Worm (Caenorhabditis elegans) whole organism, L2 larva: ENCODE measurements around the gene srxa-12.

Experiments
- C34F6.9 ChIP-seq: fragments of 150-350 bp; optimal IDR thresholded peaks from 2 replicates; lab custom pipeline; 2014; ENCODE audit warnings: missing biosample characterization, missing genetic modification characterization
- F13H6.1 ChIP-seq: sonication (generic microtip); optimal IDR thresholded peaks from 2 replicates; lab custom pipeline; 2016; ENCODE audit warnings: missing genetic modification characterization, missing compliant biosample characterization
- ZK546.5 ChIP-seq: sonication (generic microtip); optimal IDR thresholded peaks from 2 replicates; lab custom pipeline; 2017; ENCODE audit warnings: missing biosample characterization, missing genetic modification characterization
- alr-1 ChIP-seq: fragments of 150-350 bp; optimal IDR thresholded peaks from 2 replicates; lab custom pipeline; 2014; ENCODE audit warnings: missing biosample characterization, missing genetic modification characterization
- aly-2 ChIP-seq: fragments of 150-350 bp; optimal IDR thresholded peaks from 2 replicates; lab custom pipeline; 2014; ENCODE audit warnings: missing biosample characterization, missing genetic modification characterization
- blmp-1 ChIP-seq: sonication (generic microtip); optimal IDR thresholded peaks from 2 replicates; lab custom pipeline; 2017; ENCODE audit warnings: missing genetic modification characterization, mild to moderate bottlenecking, missing compliant biosample characterization, antibody characterized with exemption, moderate library complexity; ENCODE audit not compliant: insufficient read depth
- crh-2 ChIP-seq: sonication (generic microtip); optimal IDR thresholded peaks from 2 replicates; lab custom pipeline; 2017; ENCODE audit warnings: missing biosample characterization, missing genetic modification characterization
- dmd-4 ChIP-seq: sonication (generic microtip); optimal IDR thresholded peaks from 2 replicates; lab custom pipeline; 2017; ENCODE audit warnings: missing biosample characterization, missing genetic modification characterization
- egl-27 ChIP-seq: sonication (generic microtip); optimal IDR thresholded peaks from 3 replicates; lab custom pipeline; 2017; ENCODE audit warnings: missing biosample characterization, missing genetic modification reagents, missing genetic modification characterization
- elt-1 ChIP-seq: fragments of 150-350 bp; optimal IDR thresholded peaks from 2 replicates; lab custom pipeline; 2014; ENCODE audit warnings: missing biosample characterization, missing genetic modification characterization
- fos-1 ChIP-seq: fragments of 150-350 bp; optimal IDR thresholded peaks from 2 replicates; lab custom pipeline; 2014; ENCODE audit warnings: missing biosample characterization, missing genetic modification characterization
- gmeb-1 ChIP-seq: fragments of 150-350 bp; optimal IDR thresholded peaks from 2 replicates; lab custom pipeline; 2014; ENCODE audit warnings: missing biosample characterization, missing genetic modification characterization
- lin-11 ChIP-seq: fragments of 150-350 bp; sonication (generic microtip); optimal IDR thresholded peaks from 2 replicates; lab custom pipeline; 2014; ENCODE audit warnings: missing biosample characterization, missing genetic modification characterization, inconsistent platforms, mixed read lengths
- lsy-2 ChIP-seq, 2 experiments: fragments of 150-350 bp in 1 of 2; sonication (generic microtip) in 1 of 2; optimal IDR thresholded peaks; 2 replicates each; lab custom pipeline; 2014 to 2017; ENCODE audit warnings: missing biosample characterization in 2 of 2, missing genetic modification characterization in 2 of 2
- mab-5 ChIP-seq: fragments of 150-350 bp; optimal IDR thresholded peaks from 2 replicates; lab custom pipeline; 2014; ENCODE audit warnings: missing biosample characterization, missing genetic modification characterization
- mdl-1 ChIP-seq, 2 experiments: fragments of 150-350 bp in 1 of 2; sonication (generic microtip) in 1 of 2; optimal IDR thresholded peaks; 2 replicates each; lab custom pipeline; 2017; ENCODE audit warnings: missing biosample characterization in 2 of 2, missing genetic modification characterization in 2 of 2
- nhr-10 ChIP-seq: sonication (generic microtip); optimal IDR thresholded peaks from 2 replicates; lab custom pipeline; 2017; ENCODE audit warnings: missing biosample characterization, missing genetic modification characterization
- nhr-11 ChIP-seq: fragments of 150-350 bp; optimal IDR thresholded peaks from 2 replicates; lab custom pipeline; 2014; ENCODE audit warnings: missing biosample characterization, missing genetic modification characterization
- nhr-12 ChIP-seq: fragments of 150-350 bp; optimal IDR thresholded peaks from 2 replicates; lab custom pipeline; 2014; ENCODE audit warnings: missing biosample characterization, missing genetic modification characterization
- nhr-129 ChIP-seq: fragments of 150-350 bp; optimal IDR thresholded peaks from 2 replicates; lab custom pipeline; 2014; ENCODE audit warnings: missing biosample characterization, missing genetic modification characterization
- nhr-23 ChIP-seq: fragments of 150-350 bp; optimal IDR thresholded peaks from 2 replicates; lab custom pipeline; 2014; ENCODE audit warnings: missing biosample characterization, missing genetic modification reagents, missing genetic modification characterization
- nhr-237 ChIP-seq: fragments of 150-350 bp; optimal IDR thresholded peaks from 2 replicates; lab custom pipeline; 2014; ENCODE audit warnings: missing biosample characterization, missing genetic modification characterization
- nhr-6 ChIP-seq: fragments of 150-350 bp; optimal IDR thresholded peaks from 2 replicates; lab custom pipeline; 2014; ENCODE audit warnings: missing biosample characterization, missing genetic modification characterization
- nhr-77 ChIP-seq: fragments of 150-350 bp; optimal IDR thresholded peaks from 2 replicates; lab custom pipeline; 2014; ENCODE audit warnings: missing biosample characterization, missing genetic modification characterization
- peb-1 ChIP-seq: fragments of 150-350 bp; optimal IDR thresholded peaks from 2 replicates; lab custom pipeline; 2014; ENCODE audit warnings: missing biosample characterization, missing genetic modification characterization
- skn-1 ChIP-seq: sonication (generic microtip); optimal IDR thresholded peaks from 2 replicates; lab custom pipeline; 2017; ENCODE audit warnings: missing biosample characterization, missing genetic modification characterization
- sma-3 ChIP-seq: sonication (generic microtip); optimal IDR thresholded peaks from 2 replicates; lab custom pipeline; 2016; ENCODE audit warnings: missing genetic modification reagents, missing genetic modification characterization, missing compliant biosample characterization
- sma-9 ChIP-seq, 2 experiments: fragments of 150-350 bp in 1 of 2; sonication (generic microtip) in 1 of 2; optimal IDR thresholded peaks; 2 replicates each; lab custom pipeline; 2014 to 2016; ENCODE audit warnings: missing genetic modification characterization in 2 of 2, mild to moderate bottlenecking in 1 of 2, missing biosample characterization in 1 of 2, missing compliant biosample characterization in 1 of 2, missing genetic modification reagents in 1 of 2, moderate library complexity in 1 of 2
- unc-39 ChIP-seq: fragments of 150-350 bp; optimal IDR thresholded peaks from 2 replicates; lab custom pipeline; 2014; ENCODE audit warnings: missing biosample characterization, missing genetic modification characterization
- unc-55 ChIP-seq: fragments of 150-350 bp; sonication (generic microtip); optimal IDR thresholded peaks from 3 replicates; lab custom pipeline; 2014; ENCODE audit warnings: missing biosample characterization, missing genetic modification reagents, missing genetic modification characterization
- zag-1 ChIP-seq: fragments of 150-350 bp; optimal IDR thresholded peaks from 2 replicates; lab custom pipeline; 2014; ENCODE audit warnings: missing biosample characterization, missing genetic modification characterization
- ztf-4 ChIP-seq: fragments of 150-350 bp; optimal IDR thresholded peaks from 2 replicates; lab custom pipeline; 2014; ENCODE audit warnings: missing biosample characterization, missing genetic modification characterization

srxa-12 gene

DNA sequence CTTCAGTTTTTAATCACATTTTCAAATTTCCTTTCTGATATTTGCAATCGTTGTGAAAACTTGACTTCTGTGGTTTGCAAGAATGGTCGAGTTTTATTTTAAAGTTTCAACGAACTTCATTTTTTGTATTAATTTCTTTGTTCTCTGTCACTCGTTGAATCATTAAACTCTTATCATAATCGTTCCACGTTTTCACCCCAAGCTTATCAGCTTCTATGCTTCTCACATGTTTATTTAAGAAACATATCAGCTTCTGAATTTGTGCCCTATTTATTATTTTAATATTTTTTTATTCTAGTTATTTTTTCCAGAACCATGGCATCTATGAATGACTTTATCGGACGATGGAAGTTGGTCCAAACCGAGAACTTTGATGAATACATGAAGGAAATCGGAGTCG is 47.3 kb upstream of the srxa-12 start, which contains the start of gene lbp-7:
lbp-7 (plus strand) TSS at position 312 of the 400 bp plus-strand sequence.
- no peak for TF ChIP-seq sma-3 (GFP tag; lab: Kevin White, UChicago)
- TF ChIP-seq crh-2 (tag; lab: Kevin White, UChicago): peak; percentile 66
- TF ChIP-seq zag-1 (tag; lab: Kevin White, UChicago): no peak
- TF ChIP-seq mdl-1 (tag; optimal IDR thresholded peaks at IDR 0.05; lab: Kevin White, UChicago): no peak
- TF ChIP-seq nhr-23 (tag; lab: Kevin White, UChicago): no peak
- no peak for TF ChIP-seq ZK546.5
- TF ChIP-seq nhr-12 (tag; lab: Kevin White, UChicago): no peak
- TF ChIP-seq fos-1: peak; percentile 94
- TF ChIP-seq lsy-2 (tag; optimal IDR thresholded peaks at IDR 0.05; lab: Kevin White, UChicago): no peak
- no peak for TF ChIP-seq ztf-4 (tag; lab: Kevin White, UChicago)
- TF ChIP-seq sma-9 (GFP tag; optimal IDR thresholded peaks at IDR 0.05; lab: Kevin White, UChicago): peak; percentile 70
- no peak for TF ChIP-seq sma-9 (tag; optimal IDR thresholded peaks at IDR 0.05; lab: Kevin White, UChicago)
- no peak for TF ChIP-seq nhr-11 (tag; lab: Kevin White, UChicago)
- no peak for TF ChIP-seq alr-1
- no peak for TF ChIP-seq skn-1 (tag; lab: Kevin White, UChicago)
- no peak for TF ChIP-seq egl-27 (tag; lab: Kevin White, UChicago)
- TF ChIP-seq unc-55 (GFP tag; lab: Kevin White, UChicago): no peak
- TF ChIP-seq, all 48 proteins: peak for 3

DNA sequence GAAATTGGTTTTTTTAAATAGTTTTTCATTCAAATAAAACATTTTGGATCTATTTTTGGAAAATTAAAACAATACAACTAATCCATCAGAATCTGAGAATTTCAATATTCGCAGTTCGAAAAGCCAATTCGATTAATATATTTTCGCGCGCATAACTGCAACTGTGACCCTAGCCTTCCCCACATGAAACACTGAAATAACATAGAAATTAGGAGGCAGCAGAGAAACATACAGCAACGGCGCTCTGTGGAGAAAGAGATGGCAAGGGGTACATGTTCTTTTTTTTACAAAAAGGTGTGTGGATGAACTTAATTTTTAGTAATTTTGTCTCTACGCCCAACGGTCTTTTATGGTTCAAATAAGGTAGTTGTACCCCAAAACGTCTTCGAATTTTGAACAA is 46.3 kb upstream of the srxa-12 start:
- TF ChIP-seq aly-2 (tag; lab: Kevin White, UChicago) (no peak), C34F6.9 (tag; lab: Kevin White, UChicago) (peak; percentile 33)

DNA sequence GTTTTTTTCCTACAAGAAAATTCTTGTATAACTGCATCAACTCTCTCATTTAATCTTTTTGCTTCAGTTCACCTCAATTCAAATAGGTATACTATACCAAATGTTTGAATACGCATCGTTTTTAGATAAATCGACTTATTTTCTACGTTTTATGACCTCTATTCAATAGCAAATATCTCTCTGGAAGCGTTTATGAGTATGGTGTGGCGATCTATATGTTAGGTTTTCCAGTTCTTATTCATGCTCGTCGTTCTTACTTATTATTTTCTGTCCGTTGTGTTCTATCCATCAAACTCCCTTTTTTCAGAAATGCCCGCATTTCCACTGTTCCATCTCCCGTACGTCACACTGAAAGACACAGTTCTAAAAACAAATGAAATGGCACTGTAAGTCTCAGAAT is 45.9 kb upstream of the srxa-12 start, which contains the start of gene T22G5.3:
T22G5.3 (plus strand) TSS at position 301 of the 400 bp plus-strand sequence.
- TF ChIP-seq aly-2 (tag; lab: Kevin White, UChicago): no peak
- TF ChIP-seq nhr-237: no peak
- TF ChIP-seq lin-11: no peak
- no peak for TF ChIP-seq unc-55 (GFP tag; lab: Kevin White, UChicago)
- no peak for TF ChIP-seq mdl-1 (tag; optimal IDR thresholded peaks at IDR 0.05; lab: Kevin White, UChicago)
- no peak for TF ChIP-seq nhr-12 (tag; lab: Kevin White, UChicago)
- TF ChIP-seq alr-1: no peak

DNA sequence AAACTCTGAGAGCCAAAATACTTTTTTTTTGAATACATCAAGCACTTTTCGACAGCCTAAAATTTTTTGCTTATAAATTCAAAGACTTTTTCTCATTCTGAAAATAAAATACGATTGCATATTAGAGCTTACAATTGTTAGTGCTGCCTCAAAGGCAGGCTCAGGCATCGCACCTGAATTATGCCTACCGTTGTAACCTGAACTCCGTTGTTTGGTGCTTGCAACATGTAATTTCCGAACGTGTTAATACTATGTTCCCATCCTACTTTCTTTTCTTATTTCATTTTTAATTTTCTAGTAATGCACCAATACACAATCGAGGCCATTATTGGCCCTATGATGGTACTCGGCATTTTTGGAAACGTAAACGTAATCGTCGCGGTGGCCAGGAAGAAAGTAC is 39.1 kb upstream of the srxa-12 start, which contains the start of gene srsx-19:
srsx-19 (plus strand) TSS at position 301 of the 400 bp plus-strand sequence.
- TF ChIP-seq sma-3 (GFP tag; lab: Kevin White, UChicago): no peak
- TF ChIP-seq F13H6.1 (tag; lab: Kevin White, UChicago): no peak

DNA sequence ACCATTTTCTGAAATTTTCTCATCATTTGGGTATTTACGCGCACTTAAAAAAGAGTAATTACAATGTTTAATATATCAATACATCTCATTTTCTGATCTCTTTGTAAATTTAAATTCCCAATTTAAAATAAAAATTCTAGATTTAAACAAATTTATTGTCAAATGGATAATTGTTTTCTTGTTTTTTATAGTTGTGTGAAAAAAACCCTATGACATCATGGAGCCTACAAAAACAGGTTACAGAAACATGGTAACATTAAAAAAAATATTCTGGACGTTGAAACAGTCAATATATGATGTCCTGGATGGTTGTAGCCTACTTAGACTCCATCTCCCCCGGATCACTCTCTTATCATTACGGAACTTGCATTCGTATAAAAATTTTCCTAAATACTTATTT is 37.0 kb upstream of the srxa-12 start, which contains the start of gene spp-12:
spp-12 (plus strand) TSS at position 301 of the 400 bp plus-strand sequence.
- TF ChIP-seq nhr-77 (tag; lab: Kevin White, UChicago) (no peak), mab-5 (tag; lab: Kevin White, UChicago) (no peak), nhr-10 (tag; lab: Kevin White, UChicago) (no peak), blmp-1 (tag; lab: Kevin White, UChicago) (no peak), nhr-6 (tag; lab: Kevin White, UChicago) (no peak), aly-2 (tag; lab: Kevin White, UChicago) (no peak), elt-1 (tag; lab: Kevin White, UChicago) (no peak), mdl-1 (tag; optimal IDR thresholded peaks at IDR 0.05; lab: Kevin White, UChicago) (no peak), F13H6.1 (tag; lab: Kevin White, UChicago) (no peak), sma-9 (GFP tag; optimal IDR thresholded peaks at IDR 0.05; lab: Kevin White, UChicago) (no peak), sma-9 (tag; optimal IDR thresholded peaks at IDR 0.05; lab: Kevin White, UChicago) (no peak), dmd-4 (tag; lab: Kevin White, UChicago) (no peak), nhr-129 (no peak), unc-39 (tag; lab: Kevin White, UChicago) (no peak)

DNA sequence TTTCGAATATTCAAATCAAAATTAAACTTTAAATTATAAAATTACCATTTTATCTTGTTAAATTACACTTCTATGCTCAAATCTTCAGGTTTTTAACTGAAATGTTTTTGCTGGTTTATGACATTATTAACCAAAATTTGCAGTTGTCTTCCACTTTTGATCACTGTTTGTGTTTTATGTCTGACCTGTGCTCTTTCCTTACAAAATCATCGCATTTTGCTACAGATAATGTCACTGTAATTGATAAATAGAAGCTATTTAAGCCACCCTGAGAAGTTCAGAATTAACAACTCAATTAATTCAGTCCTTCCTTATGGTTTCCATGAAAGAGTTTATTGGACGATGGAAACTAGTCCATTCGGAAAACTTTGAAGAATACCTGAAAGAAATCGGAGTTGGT is 36.0 kb upstream of the srxa-12 start, which contains the start of gene lbp-8:
lbp-8 (plus strand) TSS at position 301 of the 400 bp plus-strand sequence.
- TF ChIP-seq unc-39 (tag; lab: Kevin White, UChicago): no peak
- TF ChIP-seq gmeb-1 (tag; lab: Kevin White, UChicago): no peak
- TF ChIP-seq nhr-129: no peak
- no peak for TF ChIP-seq aly-2 (tag; lab: Kevin White, UChicago)
- no peak for TF ChIP-seq mdl-1 (tag; optimal IDR thresholded peaks at IDR 0.05; lab: Kevin White, UChicago)
- no peak for TF ChIP-seq peb-1 (tag; lab: Kevin White, UChicago)
- TF ChIP-seq dmd-4 (tag; lab: Kevin White, UChicago): no peak
- no peak for TF ChIP-seq ztf-4 (tag; lab: Kevin White, UChicago)
- TF ChIP-seq zag-1 (tag; lab: Kevin White, UChicago): no peak
- no peak for TF ChIP-seq unc-55 (GFP tag; lab: Kevin White, UChicago)
- TF ChIP-seq F13H6.1 (tag; lab: Kevin White, UChicago): no peak
- no peak for TF ChIP-seq blmp-1 (tag; lab: Kevin White, UChicago)
- TF ChIP-seq, all 48 proteins: peak for 0
